Worm (Caenorhabditis elegans) whole organism, L4 larva: Measurements from ENCODE around the gene Y105C5B.5.
"Not testable (repeated sequence)": the region's sequence is repeated elsewhere in the genome, so short reads cannot be mapped to it uniquely, and the experiment has no call there.

ENCODE experiments used
- D1046.2 ChIP-seq: fragments of 200-800 bp; sonication (Bioruptor generic); IDR thresholded peaks from 2 replicates; pipeline ENCODE4 v1.3.6; 2022; ENCODE audit warnings: missing genetic modification characterization, missing compliant biosample characterization
- F37D6.2 ChIP-seq: sonication (generic microtip); optimal IDR thresholded peaks from 2 replicates; lab custom pipeline; 2016; ENCODE audit warnings: mild to moderate bottlenecking, missing genetic modification characterization, missing compliant biosample characterization
- R02D3.7 ChIP-seq: fragments of 150-350 bp; sonication (generic microtip); optimal IDR thresholded peaks from 3 replicates; lab custom pipeline; 2014; ENCODE audit warnings: missing biosample characterization, missing genetic modification characterization
- Y105C5A.15 ChIP-seq: fragments of 200-800 bp; sonication (Bioruptor generic); IDR thresholded peaks from 2 replicates; pipeline ENCODE4 v1.3.6; 2022; ENCODE audit warnings: missing genetic modification characterization, missing compliant biosample characterization
- Y48G9A.11 ChIP-seq: fragments of 200-800 bp; sonication (Bioruptor generic); IDR thresholded peaks from 2 replicates; pipeline ENCODE4 v1.3.6; 2022; ENCODE audit warnings: missing genetic modification reagents, missing genetic modification characterization, missing compliant biosample characterization
- Y75B8A.6 ChIP-seq: fragments of 200-800 bp; sonication (Bioruptor generic); IDR thresholded peaks from 2 replicates; pipeline ENCODE4 v1.3.6; 2022; ENCODE audit warnings: missing genetic modification reagents, missing genetic modification characterization, missing compliant biosample characterization
- ZK337.2 ChIP-seq: fragments of 200-800 bp; sonication (Bioruptor generic); IDR thresholded peaks from 2 replicates; pipeline ENCODE4 v1.3.6; 2022; ENCODE audit warnings: missing genetic modification reagents, missing genetic modification characterization, missing compliant biosample characterization
- arid-1 ChIP-seq: fragments of 200-800 bp; sonication (Bioruptor generic); conservative IDR thresholded peaks from 2 replicates; pipeline ENCODE4 v1.3.6; 2022; ENCODE audit warnings: missing genetic modification reagents, missing genetic modification characterization, missing compliant biosample characterization
- ceh-28 ChIP-seq: fragments of 150-350 bp; optimal IDR thresholded peaks from 2 replicates; lab custom pipeline; 2014; ENCODE audit warnings: missing biosample characterization, missing genetic modification reagents, missing genetic modification characterization
- ceh-44 ChIP-seq: fragments of 200-800 bp; sonication (Bioruptor generic); IDR thresholded peaks from 2 replicates; pipeline ENCODE4 v1.3.6; 2022; ENCODE audit warnings: missing genetic modification reagents, missing genetic modification characterization, missing compliant biosample characterization
- ceh-62 ChIP-seq: sonication (generic microtip); optimal IDR thresholded peaks from 2 replicates; lab custom pipeline; 2017; ENCODE audit warnings: missing biosample characterization, missing genetic modification characterization
- ctbp-1 ChIP-seq: fragments of 200-800 bp; sonication (Bioruptor generic); IDR thresholded peaks from 2 replicates; pipeline ENCODE4 v1.3.6; 2022; ENCODE audit warnings: missing genetic modification reagents, missing genetic modification characterization, missing compliant biosample characterization
- daf-12 ChIP-seq: fragments of 150-350 bp; optimal IDR thresholded peaks from 2 replicates; lab custom pipeline; 2014; ENCODE audit warnings: missing biosample characterization, missing genetic modification reagents, missing genetic modification characterization
- daf-16 ChIP-seq, 3 experiments: sonication (generic microtip); optimal IDR thresholded peaks; 2 replicates each; lab custom pipeline; 2016 to 2017; ENCODE audit warnings: missing genetic modification characterization in 3 of 3, missing genetic modification reagents in 3 of 3, mild to moderate bottlenecking in 2 of 3, missing compliant biosample characterization in 2 of 3, missing biosample characterization in 1 of 3, moderate library complexity in 1 of 3
- daf-8 ChIP-seq: fragments of 200-800 bp; sonication (Bioruptor generic); IDR thresholded peaks from 2 replicates; pipeline ENCODE4 v1.3.6; 2022; ENCODE audit warnings: missing genetic modification characterization, missing compliant biosample characterization
- dmd-8 ChIP-seq: fragments of 200-800 bp; sonication (Bioruptor generic); IDR thresholded peaks from 2 replicates; pipeline ENCODE4 v1.3.6; 2022; ENCODE audit warnings: missing genetic modification characterization, missing compliant biosample characterization
- dmd-9 ChIP-seq: fragments of 200-800 bp; sonication (Bioruptor generic); IDR thresholded peaks from 2 replicates; pipeline ENCODE4 v1.3.6; 2022; ENCODE audit warnings: missing genetic modification reagents, missing genetic modification characterization, missing compliant biosample characterization
- dve-1 ChIP-seq: sonication (generic microtip); optimal IDR thresholded peaks from 2 replicates; lab custom pipeline; 2017; ENCODE audit warnings: antibody characterized with exemption, mild to moderate bottlenecking, missing genetic modification characterization, missing compliant biosample characterization; ENCODE audit not compliant: insufficient read depth
- fos-1 ChIP-seq: fragments of 150-350 bp; optimal IDR thresholded peaks from 2 replicates; lab custom pipeline; 2014; ENCODE audit warnings: missing biosample characterization, missing genetic modification characterization
- hlh-11 ChIP-seq: fragments of 200-800 bp; sonication (Bioruptor generic); optimal IDR thresholded peaks from 2 replicates; lab custom pipeline; 2018; ENCODE audit warnings: mild to moderate bottlenecking, missing genetic modification characterization, missing compliant biosample characterization
- lim-7 ChIP-seq: fragments of 200-800 bp; sonication (Bioruptor generic); IDR thresholded peaks from 2 replicates; pipeline ENCODE4 v1.3.6; 2022; ENCODE audit warnings: missing genetic modification characterization, missing compliant biosample characterization
- lin-1 ChIP-seq: fragments of 200-800 bp; sonication (Bioruptor generic); IDR thresholded peaks from 2 replicates; pipeline ENCODE4 v1.3.6; 2022; ENCODE audit warnings: missing genetic modification reagents, missing genetic modification characterization, missing compliant biosample characterization
- lin-38 ChIP-seq: fragments of 200-800 bp; sonication (Bioruptor generic); IDR thresholded peaks from 2 replicates; pipeline ENCODE4 v1.3.6; 2022; ENCODE audit warnings: missing genetic modification reagents, missing genetic modification characterization, missing compliant biosample characterization
- madf-5 ChIP-seq, 2 experiments: fragments of 200-800 bp; sonication (Bioruptor generic); IDR thresholded peaks; 2 replicates each; pipeline ENCODE4 v1.3.6; 2022; ENCODE audit warnings: missing compliant biosample characterization in 2 of 2, missing genetic modification characterization in 2 of 2
- madf-9 ChIP-seq: fragments of 200-800 bp; sonication (Bioruptor generic); conservative IDR thresholded peaks from 2 replicates; pipeline ENCODE4 v1.3.6; 2022; ENCODE audit warnings: missing genetic modification reagents, missing genetic modification characterization, missing compliant biosample characterization
- mdt-29 ChIP-seq: fragments of 200-800 bp; sonication (Bioruptor generic); IDR thresholded peaks from 2 replicates; pipeline ENCODE4 v1.3.6; 2022; ENCODE audit warnings: missing genetic modification reagents, missing genetic modification characterization, missing compliant biosample characterization
- mes-2 ChIP-seq: sonication (generic microtip); optimal IDR thresholded peaks from 2 replicates; lab custom pipeline; 2016; ENCODE audit warnings: missing genotype, mild to moderate bottlenecking, missing genetic modification characterization, missing compliant biosample characterization; ENCODE audit not compliant: poor library complexity, severe bottlenecking
- mxl-2 ChIP-seq: fragments of 200-800 bp; sonication (Bioruptor generic); conservative IDR thresholded peaks from 2 replicates; pipeline ENCODE4 v1.3.6; 2022; ENCODE audit warnings: missing genetic modification reagents, missing genetic modification characterization, missing compliant biosample characterization
- nhr-11 ChIP-seq: fragments of 150-350 bp; optimal IDR thresholded peaks from 2 replicates; lab custom pipeline; 2014; ENCODE audit warnings: missing biosample characterization, missing genetic modification characterization
- nhr-41 ChIP-seq: fragments of 200-800 bp; sonication (Bioruptor generic); IDR thresholded peaks from 2 replicates; pipeline ENCODE4 v1.3.6; 2022; ENCODE audit warnings: missing genetic modification reagents, missing genetic modification characterization, missing compliant biosample characterization
- nhr-6 ChIP-seq: fragments of 150-350 bp; optimal IDR thresholded peaks from 2 replicates; lab custom pipeline; 2014; ENCODE audit warnings: missing biosample characterization, missing genetic modification characterization
- pha-4 ChIP-seq, 2 experiments: fragments of 150-350 bp in 1 of 2; fragments of 200-800 bp in 1 of 2; sonication (Bioruptor generic) in 1 of 2; IDR thresholded peaks in 1 of 2; optimal IDR thresholded peaks in 1 of 2; 2 replicates each; pipeline versions ENCODE4 v1.3.6 to Lab custom; 2014 to 2022; ENCODE audit warnings: missing genetic modification characterization in 2 of 2, missing genetic modification reagents in 2 of 2, missing biosample characterization in 1 of 2, missing compliant biosample characterization in 1 of 2
- sdz-12 ChIP-seq: fragments of 200-800 bp; sonication (Bioruptor generic); optimal IDR thresholded peaks from 2 replicates; lab custom pipeline; 2018; ENCODE audit warnings: mild to moderate bottlenecking, missing genetic modification characterization, missing compliant biosample characterization
- snpc-1.2 ChIP-seq: fragments of 200-800 bp; sonication (Bioruptor generic); IDR thresholded peaks from 2 replicates; pipeline ENCODE4 v1.3.6; 2022; ENCODE audit warnings: missing genetic modification reagents, missing genetic modification characterization, missing compliant biosample characterization
- tra-1 ChIP-seq: fragments of 200-800 bp; sonication (Bioruptor generic); IDR thresholded peaks from 2 replicates; pipeline ENCODE4 v1.3.6; 2022; ENCODE audit warnings: missing genetic modification reagents, missing genetic modification characterization, missing compliant biosample characterization
- unc-62 ChIP-seq, 3 experiments: fragments of 150-350 bp in 1 of 3; sonication (generic microtip); optimal IDR thresholded peaks in 2 of 3; peaks in 1 of 3; 1 replicate in 1 of 3; 2 replicates in 2 of 3; lab custom pipeline; 2014 to 2017; ENCODE audit warnings: missing biosample characterization in 3 of 3, missing genetic modification characterization in 3 of 3, missing genetic modification reagents in 3 of 3, missing genotype in 1 of 3
- vab-7 ChIP-seq: fragments of 200-800 bp; sonication (Bioruptor generic); IDR thresholded peaks from 2 replicates; pipeline ENCODE4 v1.3.6; 2022; ENCODE audit warnings: missing genetic modification reagents, missing genetic modification characterization, missing compliant biosample characterization
- zag-1 ChIP-seq: fragments of 150-350 bp; optimal IDR thresholded peaks from 2 replicates; lab custom pipeline; 2014; ENCODE audit warnings: missing biosample characterization, missing genetic modification characterization
- zfp-2 ChIP-seq: sonication (generic microtip); optimal IDR thresholded peaks from 2 replicates; lab custom pipeline; 2016; ENCODE audit warnings: mild to moderate bottlenecking, missing genetic modification characterization, missing compliant biosample characterization
- zfp-3 ChIP-seq: fragments of 200-800 bp; sonication (Bioruptor generic); conservative IDR thresholded peaks from 2 replicates; pipeline ENCODE4 v1.3.6; 2022; ENCODE audit warnings: missing genetic modification reagents, missing genetic modification characterization, missing compliant biosample characterization

Y105C5B.5 gene

DNA sequence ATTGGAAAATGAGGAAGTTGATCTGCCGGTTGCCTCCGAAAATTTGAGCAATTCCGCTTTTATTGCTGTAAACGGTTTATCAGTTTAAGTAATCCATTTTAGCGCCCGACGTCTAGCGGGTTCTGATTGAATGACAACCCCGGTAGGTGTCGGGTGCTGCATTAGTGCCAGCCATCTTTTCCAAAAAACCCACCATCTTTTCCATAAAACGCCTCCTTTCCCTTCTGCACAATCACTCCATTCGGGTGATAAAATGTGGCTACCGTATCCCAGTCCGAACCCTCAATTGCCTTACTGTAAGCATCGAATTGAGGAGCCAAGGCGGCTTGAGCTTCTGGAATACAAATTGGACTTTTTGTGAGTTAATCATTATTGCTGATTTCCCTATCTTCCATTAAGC lies 867 bp downstream of the Y105C5B.5 start:
- no peak for TF ChIP-seq lin-1 (GFP tag; lab: Robert Waterston, UW)
- TF ChIP-seq nhr-6 (tag; lab: Kevin White, UChicago), result no peak
- no peak for TF ChIP-seq zfp-2 (tag; lab: Kevin White, UChicago)
- TF ChIP-seq lin-38 (GFP tag; lab: Robert Waterston, UW), result no peak
- TF ChIP-seq zag-1 (tag; lab: Kevin White, UChicago), result no peak
- TF ChIP-seq daf-8, result 0 out of 2 replicates have a peak, but pooled peaks have one; percentile 31
- no peak for TF ChIP-seq lim-7 (GFP tag; lab: Robert Waterston, UW)
- TF ChIP-seq R02D3.7, result no peak
- no peak for TF ChIP-seq madf-5 (GFP tag; IDR thresholded peaks at IDR 0.05; lab: Robert Waterston, UW)
- TF ChIP-seq mes-2 (tag; lab: Kevin White, UChicago), result no peak
- no peak for TF ChIP-seq nhr-11 (tag; lab: Kevin White, UChicago)
- TF ChIP-seq daf-12, result no peak
- 0 out of 2 replicates have a peak, but pooled peaks have one; percentile 15 for TF ChIP-seq snpc-1.2
- no peak for TF ChIP-seq hlh-11
- no peak for TF ChIP-seq Y48G9A.11 (GFP tag; lab: Robert Waterston, UW)
- TF ChIP-seq fos-1 (tag; lab: Kevin White, UChicago), result no peak
- TF ChIP-seq F37D6.2, result no peak
- peak; percentile 36; the same call in 1 of the 2 replicates for TF ChIP-seq mdt-29 (GFP tag; lab: Robert Waterston, UW)
- TF ChIP-seq dmd-8 (GFP tag; lab: Robert Waterston, UW), result no peak
- TF ChIP-seq daf-16 (GFP tag; optimal IDR thresholded peaks at IDR 0.05; lab: Kevin White, UChicago), result no peak
- TF ChIP-seq daf-16 (tag; optimal IDR thresholded peaks at IDR 0.05; lab: Kevin White, UChicago), result no peak
- no peak for TF ChIP-seq ceh-28 (tag; lab: Kevin White, UChicago)
- no peak for TF ChIP-seq nhr-41
- no peak for TF ChIP-seq unc-62 (GFP tag; optimal IDR thresholded peaks at IDR 0.05 in 1 of 2; lab: Kevin White, UChicago)
- TF ChIP-seq unc-62 (tag; optimal IDR thresholded peaks at IDR 0.05; lab: Kevin White, UChicago), result no peak
- no peak for TF ChIP-seq ceh-62 (tag; lab: Kevin White, UChicago)
- TF ChIP-seq dve-1, result no peak
- TF ChIP-seq sdz-12, result peak; percentile 56
- TF ChIP-seq Y75B8A.6 (GFP tag; lab: Robert Waterston, UW), result peak; percentile 47; the same call in 1 of the 2 replicates

ce11 chrIV:15895861-15896260 lies 5.2 kb downstream of the Y105C5B.5 start:
- TF ChIP-seq vab-7 (GFP tag; lab: Robert Waterston, UW) (peak; percentile 96), ceh-44 (peak; percentile 97), Y75B8A.6 (GFP tag; lab: Robert Waterston, UW) (peak; percentile 99), madf-9 (GFP tag; lab: Robert Waterston, UW) (peak; percentile 76), Y105C5A.15 (GFP tag; lab: Robert Waterston, UW) (peak; percentile 100), zfp-3 (GFP tag; lab: Robert Waterston, UW) (peak; percentile 90), mdt-29 (GFP tag; lab: Robert Waterston, UW) (peak; percentile 100), lin-1 (GFP tag; lab: Robert Waterston, UW) (peak; percentile 98), ZK337.2 (peak; percentile 79; the same call in 1 of the 2 replicates), arid-1 (peak; percentile 98), dmd-9 (peak; percentile 87), snpc-1.2 (peak; percentile 97), D1046.2 (peak; percentile 61; the same call in 1 of the 2 replicates), pha-4 (GFP tag; IDR thresholded peaks at IDR 0.05; lab: Robert Waterston, UW) (peak; percentile 97), nhr-41 (peak; percentile 90; the same call in 1 of the 2 replicates), ctbp-1 (GFP tag; lab: Robert Waterston, UW) (peak; percentile 91; the same call in 1 of the 2 replicates), Y48G9A.11 (GFP tag; lab: Robert Waterston, UW) (peak; percentile 89), tra-1 (peak; percentile 85; the same call in 1 of the 2 replicates), madf-5 (GFP tag; IDR thresholded peaks at IDR 0.05; lab: Robert Waterston, UW) (peak; percentile 15 to 99; a peak in 2 of 4 replicates), mxl-2 (GFP tag; lab: Robert Waterston, UW) (0 out of 2 replicates have a peak, but pooled peaks have one; percentile 73)
- not testable (repeated sequence) for TF ChIP-seq pha-4 (tag; optimal IDR thresholded peaks at IDR 0.05; lab: Kevin White, UChicago)
